Worm (Caenorhabditis elegans) whole organism, early embryonic: Measurements from ENCODE around the gene ubc-15.
A peak's percentile ranks its signal among the peaks of the same experiment; 100 is the strongest.

Experiments used
- B0310.2 ChIP-seq: sonication (generic microtip); optimal IDR thresholded peaks from 2 replicates; lab custom pipeline; 2016; ENCODE audit warnings: mild to moderate bottlenecking, missing genetic modification characterization, missing compliant biosample characterization
- F13C5.2 ChIP-seq: sonication (generic microtip); optimal IDR thresholded peaks from 2 replicates; lab custom pipeline; 2017; ENCODE audit warnings: mild to moderate bottlenecking, missing genetic modification characterization, inconsistent platforms, missing compliant biosample characterization
- aly-1 ChIP-seq: sonication (generic microtip); optimal IDR thresholded peaks from 2 replicates; lab custom pipeline; 2016; ENCODE audit warnings: missing genetic modification characterization, missing compliant biosample characterization
- ama-1 ChIP-seq: fragments of 150-350 bp; optimal IDR thresholded peaks from 2 replicates; lab custom pipeline; 2014
- ceh-13 ChIP-seq: fragments of 200-800 bp; sonication (Bioruptor generic); optimal IDR thresholded peaks from 2 replicates; lab custom pipeline; 2018; ENCODE audit warnings: mild to moderate bottlenecking, missing genetic modification characterization, missing compliant biosample characterization
- ceh-36 ChIP-seq: sonication (generic microtip); optimal IDR thresholded peaks from 2 replicates; lab custom pipeline; 2016; ENCODE audit warnings: missing genetic modification characterization, inconsistent platforms, missing compliant biosample characterization
- ets-7 ChIP-seq: sonication (generic microtip); optimal IDR thresholded peaks from 2 replicates; lab custom pipeline; 2016; ENCODE audit warnings: missing genotype, missing genetic modification characterization, missing compliant biosample characterization
- flt-1 ChIP-seq: fragments of 200-800 bp; sonication (Bioruptor generic); IDR thresholded peaks from 2 replicates; pipeline ENCODE4 v1.3.6; 2022; ENCODE audit warnings: missing genetic modification characterization, missing compliant biosample characterization
- hmbx-1 ChIP-seq: sonication (generic microtip); optimal IDR thresholded peaks from 2 replicates; lab custom pipeline; 2016; ENCODE audit warnings: mild to moderate bottlenecking, missing genetic modification characterization, missing compliant biosample characterization
- hmg-4 ChIP-seq: fragments of 200-800 bp; sonication (Bioruptor generic); optimal IDR thresholded peaks from 2 replicates; lab custom pipeline; 2018; ENCODE audit warnings: mild to moderate bottlenecking, missing genetic modification characterization, missing compliant biosample characterization
- hnd-1 ChIP-seq: sonication (generic microtip); optimal IDR thresholded peaks from 2 replicates; lab custom pipeline; 2016; ENCODE audit warnings: missing genetic modification characterization, missing compliant biosample characterization
- pes-1 ChIP-seq: fragments of 200-800 bp; sonication (Bioruptor generic); IDR thresholded peaks from 2 replicates; pipeline ENCODE4 v1.3.6; 2022; ENCODE audit warnings: missing genetic modification reagents, missing genetic modification characterization, missing compliant biosample characterization
- scrt-1 ChIP-seq: fragments of 200-800 bp; sonication (Bioruptor generic); IDR thresholded peaks from 2 replicates; pipeline ENCODE4 v1.3.6; 2022; ENCODE audit warnings: missing genetic modification characterization, missing compliant biosample characterization
- sea-1 ChIP-seq: fragments of 200-800 bp; sonication (Bioruptor generic); conservative IDR thresholded peaks from 2 replicates; pipeline ENCODE4 v1.3.6; 2022; ENCODE audit warnings: missing genetic modification characterization, missing compliant biosample characterization
- tbx-11 ChIP-seq: fragments of 200-800 bp; sonication (Bioruptor generic); IDR thresholded peaks from 2 replicates; pipeline ENCODE4 v1.3.6; 2022; ENCODE audit warnings: missing genetic modification characterization, missing compliant biosample characterization
- tbx-37 ChIP-seq: fragments of 200-800 bp; sonication (Bioruptor generic); conservative IDR thresholded peaks from 2 replicates; pipeline ENCODE4 v1.3.6; 2022; ENCODE audit warnings: missing genetic modification reagents, missing genetic modification characterization, missing compliant biosample characterization
- tra-4 ChIP-seq: sonication (generic microtip); optimal IDR thresholded peaks from 2 replicates; lab custom pipeline; 2017; ENCODE audit warnings: missing genetic modification characterization, missing compliant biosample characterization

ubc-15 gene

ce11 chrII:2946438-2946837, 33.0 kb upstream of the ubc-15 start, which contains the start of gene srw-79:
TSS of gene srw-79 (plus strand) at chrII:2946738.
- TF ChIP-seq ceh-36 (tag; lab: Kevin White, UChicago) (no peak), scrt-1 (GFP tag; lab: Robert Waterston, UW) (no peak), sea-1 (GFP tag; lab: Robert Waterston, UW) (no peak), tbx-11 (GFP tag; lab: Robert Waterston, UW) (no peak), B0310.2 (no peak), hnd-1 (tag; lab: Kevin White, UChicago) (no peak), ceh-13 (GFP tag; lab: Kevin White, UChicago) (no peak), hmg-4 (no peak), tra-4 (no peak), ama-1 (lab: Kevin White, UChicago) (no peak), tbx-37 (GFP tag; lab: Robert Waterston, UW) (no peak)

ce11 chrII:2943966-2944365, 30.6 kb upstream of the ubc-15 start, which contains the start of the genes irld-50 and irld-49:
TSS of gene irld-50 (minus strand) at chrII:2944066.
TSS of gene irld-49 (plus strand) at chrII:2944176.
- TF ChIP-seq hmbx-1 (tag; lab: Kevin White, UChicago) (no peak), ets-7 (tag; lab: Kevin White, UChicago) (no peak), flt-1 (GFP tag; lab: Robert Waterston, UW) (no peak), hnd-1 (tag; lab: Kevin White, UChicago) (no peak), sea-1 (GFP tag; lab: Robert Waterston, UW) (no peak), scrt-1 (GFP tag; lab: Robert Waterston, UW) (no peak), B0310.2 (no peak), tbx-37 (GFP tag; lab: Robert Waterston, UW) (no peak), hmg-4 (no peak), ama-1 (lab: Kevin White, UChicago) (no peak), pes-1 (GFP tag; lab: Robert Waterston, UW) (no peak), F13C5.2 (tag; lab: Kevin White, UChicago) (no peak)

- TF ChIP-seq ceh-36 (tag; lab: Kevin White, UChicago) (no peak), hmbx-1 (tag; lab: Kevin White, UChicago) (no peak), aly-1 (tag; lab: Kevin White, UChicago) (no peak), tbx-11 (GFP tag; lab: Robert Waterston, UW) (no peak), ets-7 (tag; lab: Kevin White, UChicago) (no peak), tbx-37 (GFP tag; lab: Robert Waterston, UW) (no peak), flt-1 (GFP tag; lab: Robert Waterston, UW) (no peak), pes-1 (GFP tag; lab: Robert Waterston, UW) (no peak), F13C5.2 (tag; lab: Kevin White, UChicago) (no peak), ama-1 (lab: Kevin White, UChicago) (no peak)
These were observed 27.3 kb upstream of the ubc-15 start, which contains the start of gene irld-66 for ce11 chrII:2940747-2941146. TSS of gene irld-66 (minus strand) at chrII:2940847.

ce11 chrII:2939681-2940080, 26.3 kb upstream of the ubc-15 start:
- TF ChIP-seq sea-1 (GFP tag; lab: Robert Waterston, UW) (no peak), ceh-36 (tag; lab: Kevin White, UChicago) (peak; percentile 52), aly-1 (tag; lab: Kevin White, UChicago) (no peak)

- TF ChIP-seq flt-1 (GFP tag; lab: Robert Waterston, UW) (no peak), hmg-4 (no peak), ets-7 (tag; lab: Kevin White, UChicago) (no peak), hmbx-1 (tag; lab: Kevin White, UChicago) (no peak), scrt-1 (GFP tag; lab: Robert Waterston, UW) (no peak), aly-1 (tag; lab: Kevin White, UChicago) (no peak), ama-1 (lab: Kevin White, UChicago) (no peak), F13C5.2 (tag; lab: Kevin White, UChicago) (no peak), sea-1 (GFP tag; lab: Robert Waterston, UW) (no peak), tbx-37 (GFP tag; lab: Robert Waterston, UW) (no peak), hnd-1 (tag; lab: Kevin White, UChicago) (no peak), pes-1 (GFP tag; lab: Robert Waterston, UW) (no peak), B0310.2 (no peak), ceh-36 (tag; lab: Kevin White, UChicago) (no peak), tbx-11 (GFP tag; lab: Robert Waterston, UW) (no peak), tra-4 (no peak), ceh-13 (GFP tag; lab: Kevin White, UChicago) (no peak)
These were observed 24.4 kb upstream of the ubc-15 start, which contains the start of gene irld-65 for ce11 chrII:2937852-2938251. TSS of gene irld-65 (minus strand) at chrII:2937952.

- TF ChIP-seq ceh-13 (GFP tag; lab: Kevin White, UChicago): no peak
- no peak for TF ChIP-seq ets-7 (tag; lab: Kevin White, UChicago)
- TF ChIP-seq hmbx-1 (tag; lab: Kevin White, UChicago): no peak
- no peak for TF ChIP-seq sea-1 (GFP tag; lab: Robert Waterston, UW)
- no peak for TF ChIP-seq pes-1 (GFP tag; lab: Robert Waterston, UW)
- TF ChIP-seq ceh-36 (tag; lab: Kevin White, UChicago): no peak
- no peak for TF ChIP-seq tbx-11 (GFP tag; lab: Robert Waterston, UW)
- no peak for TF ChIP-seq flt-1 (GFP tag; lab: Robert Waterston, UW)
- TF ChIP-seq F13C5.2 (tag; lab: Kevin White, UChicago): no peak
- no peak for TF ChIP-seq hmg-4
- TF ChIP-seq B0310.2: no peak
- TF ChIP-seq scrt-1 (GFP tag; lab: Robert Waterston, UW): no peak
- TF ChIP-seq aly-1 (tag; lab: Kevin White, UChicago): no peak
- no peak for TF ChIP-seq tra-4
- no peak for TF ChIP-seq ama-1 (lab: Kevin White, UChicago)
- no peak for TF ChIP-seq hnd-1 (tag; lab: Kevin White, UChicago)
- TF ChIP-seq tbx-37 (GFP tag; lab: Robert Waterston, UW): no peak
These were observed 20.9 kb upstream of the ubc-15 start, which contains the start of gene irld-67 for ce11 chrII:2934354-2934753. TSS of gene irld-67 (minus strand) at chrII:2934454.

- TF ChIP-seq ceh-36 (tag; lab: Kevin White, UChicago): no peak
- no peak for TF ChIP-seq F13C5.2 (tag; lab: Kevin White, UChicago)
- TF ChIP-seq sea-1 (GFP tag; lab: Robert Waterston, UW): no peak
- no peak for TF ChIP-seq hmbx-1 (tag; lab: Kevin White, UChicago)
- no peak for TF ChIP-seq ceh-13 (GFP tag; lab: Kevin White, UChicago)
These were observed 18.2 kb upstream of the ubc-15 start for ce11 chrII:2931564-2931963.
